Worm (Caenorhabditis elegans): Measurements from ENCODE around the gene F25B5.6.

F25B5.6 gene

ce11 chrIII:5938790-5939452, 9.6 kb downstream of the F25B5.6 start:
- peak; percentile 67 for TF ChIP-seq nhr-85 (tag)
- TF ChIP-seq C04F5.9 (tag; optimal IDR thresholded peaks at IDR 0.05), result no peak
- TF ChIP-seq skn-1 (tag; optimal IDR thresholded peaks at IDR 0.05), result peak; percentile 19
- no peak for TF ChIP-seq snpc-4 (tag; optimal IDR thresholded peaks at IDR 0.05)
- no peak for TF ChIP-seq sup-37 (GFP tag; optimal IDR thresholded peaks at IDR 0.05)

- peak; percentile 84 for TF ChIP-seq nhr-71 (tag; optimal IDR thresholded peaks at IDR 0.05)
- TF ChIP-seq dpl-1 (GFP tag; optimal IDR thresholded peaks at IDR 0.05), result peak in 2 of 3 experiments; percentile 19 to 30
- no peak for TF ChIP-seq ets-5 (GFP tag; IDR thresholded peaks at IDR 0.05)
- TF ChIP-seq sptf-1 (tag; optimal IDR thresholded peaks at IDR 0.05), result no peak
- TF ChIP-seq ama-1 (optimal IDR thresholded peaks at IDR 0.05), result peak; percentile 40
- peak; percentile 52 for TF ChIP-seq nhr-19 (GFP tag; conservative IDR thresholded peaks at IDR 0.05)
- peak; percentile 28 to 63 for TF ChIP-seq lsy-2 (tag; optimal IDR thresholded peaks at IDR 0.05)
- TF ChIP-seq skn-1 (tag; optimal IDR thresholded peaks at IDR 0.05), result no peak
- peak; percentile 56 for TF ChIP-seq tbx-2 (tag; optimal IDR thresholded peaks at IDR 0.05)
- peak; percentile 17 for TF ChIP-seq vab-15 (tag; optimal IDR thresholded peaks at IDR 0.05)
- peak; percentile 91 for TF ChIP-seq lin-14 (GFP tag; optimal IDR thresholded peaks at IDR 0.05)
- TF ChIP-seq nhr-20 (tag; optimal IDR thresholded peaks at IDR 0.05), result peak; percentile 78
- peak in 1 of 2 experiments; percentile 34 for TF ChIP-seq efl-1 (optimal IDR thresholded peaks at IDR 0.05)
- peak; percentile 18 to 62 for TF ChIP-seq efl-1 (GFP tag; optimal IDR thresholded peaks at IDR 0.05 in 1 of 2)
- peak; percentile 3 for TF ChIP-seq fkh-8 (tag; optimal IDR thresholded peaks at IDR 0.05)
- TF ChIP-seq mep-1 (tag; optimal IDR thresholded peaks at IDR 0.05), result peak; percentile 78
- TF ChIP-seq snu-23 (GFP tag; optimal IDR thresholded peaks at IDR 0.05), result peak; percentile 75
- TF ChIP-seq lin-13 (GFP tag; optimal IDR thresholded peaks at IDR 0.05), result peak; percentile 45
- peak; percentile 22 for TF ChIP-seq irx-1 (tag; optimal IDR thresholded peaks at IDR 0.05)
- TF ChIP-seq blmp-1 (tag; optimal IDR thresholded peaks at IDR 0.05), result peak; percentile 99
- no peak for TF ChIP-seq sox-4 (tag; optimal IDR thresholded peaks at IDR 0.05)
- peak; percentile 52 for TF ChIP-seq nhr-47 (tag; optimal IDR thresholded peaks at IDR 0.05)
- peak; percentile 13 for TF ChIP-seq swsn-7 (tag; optimal IDR thresholded peaks at IDR 0.05)
- peak; percentile 76 for TF ChIP-seq unc-130 (tag; optimal IDR thresholded peaks at IDR 0.05)
- peak; percentile 46 for TF ChIP-seq elt-2 (tag; optimal IDR thresholded peaks at IDR 0.05)
- peak; percentile 47 for TF ChIP-seq xbp-1 (tag; optimal IDR thresholded peaks at IDR 0.05)
- TF ChIP-seq elt-3 (tag; optimal IDR thresholded peaks at IDR 0.05), result peak in 2 of 6 experiments; percentile 26 to 87
- TF ChIP-seq mdl-1 (tag; optimal IDR thresholded peaks at IDR 0.05), result peak in 1 of 2 experiments; percentile 76
- TF ChIP-seq grh-1 (GFP tag; IDR thresholded peaks at IDR 0.05), result peak; percentile 80
- no peak for TF ChIP-seq unc-86 (tag; optimal IDR thresholded peaks at IDR 0.05)
- 0 out of 2 replicates have a peak, but pooled peaks have one; percentile 18 for TF ChIP-seq mab-9 (GFP tag; IDR thresholded peaks at IDR 0.05)
- TF ChIP-seq C16A3.4 (tag; optimal IDR thresholded peaks at IDR 0.05), result peak; percentile 45
- no peak for TF ChIP-seq isw-1 (GFP tag; IDR thresholded peaks at IDR 0.05)
- peak; percentile 63 for TF ChIP-seq nhr-90 (tag; optimal IDR thresholded peaks at IDR 0.05; ENCODE audit: poor library complexity)
- TF ChIP-seq jun-1 (tag; optimal IDR thresholded peaks at IDR 0.05), result peak; percentile 49
- no peak for TF ChIP-seq lir-3 (tag; optimal IDR thresholded peaks at IDR 0.05; ENCODE audit: poor library complexity)
- TF ChIP-seq dsc-1 (tag; optimal IDR thresholded peaks at IDR 0.05), result peak; percentile 42
- TF ChIP-seq nhr-85 (tag), result peak; percentile 95
- no peak for TF ChIP-seq zip-4 (GFP tag; optimal IDR thresholded peaks at IDR 0.05)
- TF ChIP-seq rnt-1 (tag; optimal IDR thresholded peaks at IDR 0.05), result peak; percentile 32
- TF ChIP-seq ztf-11 (tag; optimal IDR thresholded peaks at IDR 0.05), result no peak
- TF ChIP-seq F16B12.6 (tag; optimal IDR thresholded peaks at IDR 0.05), result no peak
- peak; percentile 62 for TF ChIP-seq ztf-4 (tag; optimal IDR thresholded peaks at IDR 0.05)
- peak in 1 of 2 experiments; percentile 61 for TF ChIP-seq lin-35 (GFP tag; optimal IDR thresholded peaks at IDR 0.05)
Measured at ce11 chrIII:5938013-5938412, 10.5 kb downstream of the F25B5.6 start.
